Worm (Caenorhabditis elegans) whole organism, midembryonic: ENCODE data around the gene Y62H9A.10.

Experiments
- cog-1 ChIP-seq: sonication (generic microtip); optimal IDR thresholded peaks from 2 replicates; lab custom pipeline; 2016; ENCODE audit warnings: missing genetic modification characterization, missing compliant biosample characterization
- ztf-23 ChIP-seq: fragments of 200-800 bp; sonication (Bioruptor generic); IDR thresholded peaks from 2 replicates; pipeline ENCODE4 v1.3.6; 2022; ENCODE audit warnings: missing genetic modification reagents, missing genetic modification characterization, missing compliant biosample characterization
- ztf-29 ChIP-seq: fragments of 200-800 bp; sonication (Bioruptor generic); IDR thresholded peaks from 2 replicates; pipeline ENCODE4 v1.3.6; 2022; ENCODE audit warnings: missing genetic modification reagents, missing genetic modification characterization, missing compliant biosample characterization

- TF ChIP-seq ztf-23 (GFP tag; lab: Robert Waterston, UW) (no peak), ztf-29 (GFP tag; lab: Robert Waterston, UW) (no peak), cog-1 (no peak)
Measured at ce11 chrX:11870393-11870792, 32.2 kb downstream of the Y62H9A.10 start.
